Worm (Caenorhabditis elegans): ENCODE results near the gene F56C3.4.

DNA sequence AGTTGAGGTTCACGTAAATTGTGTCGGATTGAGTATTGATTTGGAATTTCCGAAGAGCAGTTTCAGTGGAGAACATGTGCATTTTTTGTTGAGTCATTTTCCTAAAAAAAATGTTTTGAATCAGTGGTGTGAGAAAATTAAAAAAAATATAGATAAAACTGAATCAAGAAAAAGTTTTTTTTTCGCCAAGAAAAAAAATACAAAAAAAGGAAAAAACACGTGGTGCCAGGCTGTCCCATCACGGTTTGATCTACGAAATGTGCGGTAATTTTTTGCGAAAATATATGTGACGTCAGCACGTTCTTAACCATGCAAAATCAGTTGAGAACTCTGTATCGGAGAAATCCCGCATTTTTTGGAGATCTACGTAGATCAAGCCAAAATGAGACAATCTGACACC is 33.4 kb upstream of the F56C3.4 start, which contains the start of gene F56C3.9:
- TF ChIP-seq tbx-11 (GFP tag; IDR thresholded peaks at IDR 0.05) (no peak), ceh-13 (GFP tag; optimal IDR thresholded peaks at IDR 0.05) (no peak)

All from whole organism, early embryonic.